Fruit fly (Drosophila melanogaster) whole organism, embryonic: ENCODE results near the gene CG10252.

ENCODE experiments used
- ATbp ChIP-seq: fragments of 200-800 bp; sonication (Bioruptor generic); optimal IDR thresholded peaks from 2 replicates; lab custom pipeline; 2017; ENCODE audit warnings: missing biosample characterization, mild to moderate bottlenecking, missing genetic modification characterization, missing genetic modification reagents
- Aef1 ChIP-seq: fragments of 200-800 bp; sonication (Bioruptor generic); IDR thresholded peaks from 3 replicates; pipeline ENCODE4 v1.3.6; 2022; ENCODE audit warnings: missing biosample characterization, missing genetic modification characterization
- Atf-2 ChIP-seq: fragments of 200-800 bp; sonication (Bioruptor generic); optimal IDR thresholded peaks from 2 replicates; lab custom pipeline; 2016; ENCODE audit warnings: missing biosample characterization, missing genetic modification characterization
- B-H1 ChIP-seq: fragments of 200-800 bp; sonication (Bioruptor generic); IDR thresholded peaks from 3 replicates; pipeline ENCODE4 v1.3.6; 2022; ENCODE audit warnings: missing biosample characterization, missing genetic modification characterization
- Bdp1 ChIP-seq: fragments of 200-800 bp; sonication (Bioruptor generic); optimal IDR thresholded peaks from 3 replicates; lab custom pipeline; 2016; ENCODE audit warnings: missing biosample characterization, missing genetic modification characterization
- Bteb2 ChIP-seq: fragments of 200-800 bp; sonication (Bioruptor generic); optimal IDR thresholded peaks from 2 replicates; lab custom pipeline; 2016; ENCODE audit warnings: missing biosample characterization, missing genetic modification characterization
- C15 ChIP-seq: fragments of 200-800 bp; sonication (Bioruptor generic); IDR thresholded peaks from 3 replicates; pipeline ENCODE4 v1.3.6; 2022; ENCODE audit warnings: missing biosample characterization, missing genetic modification characterization
- CG10274 ChIP-seq: fragments of 200-800 bp; sonication (Bioruptor generic); optimal IDR thresholded peaks from 3 replicates; lab custom pipeline; 2017; ENCODE audit warnings: missing biosample characterization, mild to moderate bottlenecking, missing genetic modification characterization
- CG10543 ChIP-seq: fragments of 200-800 bp; sonication (Bioruptor generic); optimal IDR thresholded peaks from 3 replicates; lab custom pipeline; 2017; ENCODE audit warnings: missing biosample characterization, mild to moderate bottlenecking, missing genetic modification characterization, moderate library complexity
- CG11456 ChIP-seq: fragments of 200-800 bp; sonication (Bioruptor generic); IDR thresholded peaks from 3 replicates; pipeline ENCODE4 v1.3.6; 2022; ENCODE audit warnings: missing biosample characterization, missing genetic modification characterization
- CG11695 ChIP-seq: fragments of 200-800 bp; sonication (Bioruptor generic); IDR thresholded peaks from 3 replicates; pipeline ENCODE4 v1.3.6; 2022; ENCODE audit warnings: missing biosample characterization, missing genetic modification characterization
- CG11696 ChIP-seq: fragments of 200-800 bp; sonication (Bioruptor generic); IDR thresholded peaks from 2 replicates; pipeline ENCODE4 v1.3.6; 2022; ENCODE audit warnings: missing biosample characterization, missing genetic modification characterization
- CG11723 ChIP-seq: fragments of 200-800 bp; sonication (Bioruptor generic); optimal IDR thresholded peaks from 2 replicates; lab custom pipeline; 2017; ENCODE audit warnings: missing biosample characterization, mild to moderate bottlenecking, missing genetic modification characterization
- CG12391 ChIP-seq: fragments of 200-800 bp; sonication (Bioruptor generic); optimal IDR thresholded peaks from 3 replicates; lab custom pipeline; 2018; ENCODE audit warnings: missing biosample characterization, mild to moderate bottlenecking, missing genetic modification characterization, moderate library complexity
- CG17912 ChIP-seq: fragments of 200-800 bp; sonication (Bioruptor generic); optimal IDR thresholded peaks from 2 replicates; lab custom pipeline; 2018; ENCODE audit warnings: missing biosample characterization, mild to moderate bottlenecking, missing genetic modification characterization
- CG1832 ChIP-seq: fragments of 200-800 bp; sonication (Bioruptor generic); optimal IDR thresholded peaks from 2 replicates; lab custom pipeline; 2017; ENCODE audit warnings: missing biosample characterization, mild to moderate bottlenecking, missing genetic modification characterization, inconsistent platforms
- CG2120 ChIP-seq: fragments of 200-800 bp; sonication (Bioruptor generic); optimal IDR thresholded peaks from 3 replicates; lab custom pipeline; 2016; ENCODE audit warnings: missing biosample characterization, missing genetic modification characterization
- CG30431 ChIP-seq: fragments of 200-800 bp; sonication (Bioruptor generic); optimal IDR thresholded peaks from 2 replicates; lab custom pipeline; 2017; ENCODE audit warnings: missing biosample characterization, missing genetic modification characterization
- CG31224 ChIP-seq: fragments of 200-800 bp; sonication (Bioruptor generic); IDR thresholded peaks from 2 replicates; pipeline ENCODE4 v1.3.6; 2022; ENCODE audit warnings: missing biosample characterization, missing genetic modification characterization
- CG3847 ChIP-seq: fragments of 200-800 bp; sonication (Bioruptor generic); IDR thresholded peaks from 2 replicates; pipeline ENCODE4 v1.3.6; 2022; ENCODE audit warnings: missing biosample characterization, missing genetic modification characterization
- CG5180 ChIP-seq: fragments of 200-800 bp; sonication (Bioruptor generic); optimal IDR thresholded peaks from 3 replicates; lab custom pipeline; 2017; ENCODE audit warnings: missing biosample characterization, missing genetic modification characterization, mild to moderate bottlenecking, moderate library complexity, missing genetic modification reagents
- CG8359 ChIP-seq: fragments of 200-800 bp; sonication (Bioruptor generic); optimal IDR thresholded peaks from 2 replicates; lab custom pipeline; 2017; ENCODE audit warnings: missing biosample characterization, mild to moderate bottlenecking, missing genetic modification characterization, borderline replicate concordance
- GATAe ChIP-seq: fragments of 200-800 bp; sonication (Bioruptor generic); conservative IDR thresholded peaks from 2 replicates; pipeline ENCODE4 v1.3.6; 2022; ENCODE audit warnings: missing biosample characterization, missing genetic modification characterization
- Gsc ChIP-seq: fragments of 200-800 bp; sonication (Bioruptor generic); IDR thresholded peaks from 2 replicates; pipeline ENCODE4 v1.3.6; 2022; ENCODE audit warnings: missing biosample characterization, missing genetic modification characterization
- Mad ChIP-seq: fragments of 200-800 bp; sonication (Bioruptor generic); optimal IDR thresholded peaks from 2 replicates; lab custom pipeline; 2016; ENCODE audit warnings: missing biosample characterization, missing genetic modification characterization
- Med ChIP-seq: fragments of 200-800 bp; sonication (Bioruptor generic); peaks from one replicate; lab custom pipeline; 2016; ENCODE audit warnings: missing biosample characterization, missing genetic modification characterization, mild to moderate bottlenecking, inconsistent platforms, moderate library complexity
- Myb ChIP-seq: fragments of 200-800 bp; sonication (Bioruptor generic); optimal IDR thresholded peaks from 2 replicates; lab custom pipeline; 2016; ENCODE audit warnings: missing biosample characterization, missing genetic modification characterization
- NC2β ChIP-seq: fragments of 200-800 bp; sonication (Bioruptor generic); optimal IDR thresholded peaks from 2 replicates; lab custom pipeline; 2016; ENCODE audit warnings: missing biosample characterization, missing genetic modification characterization
- Oaz ChIP-seq: fragments of 200-800 bp; sonication (Bioruptor generic); IDR thresholded peaks from 2 replicates; pipeline ENCODE4 v1.3.6; 2022; ENCODE audit warnings: missing biosample characterization, missing genetic modification characterization
- Ravus ChIP-seq: fragments of 200-800 bp; sonication (Bioruptor generic); IDR thresholded peaks from 2 replicates; pipeline ENCODE4 v1.3.6; 2022; ENCODE audit warnings: missing biosample characterization, missing genetic modification characterization
- Spps ChIP-seq: fragments of 200-800 bp; sonication (Bioruptor generic); optimal IDR thresholded peaks from 2 replicates; lab custom pipeline; 2018; ENCODE audit warnings: missing biosample characterization, mild to moderate bottlenecking, missing genetic modification characterization
- TFAM ChIP-seq: fragments of 200-800 bp; sonication (Bioruptor generic); optimal IDR thresholded peaks from 2 replicates; lab custom pipeline; 2017; ENCODE audit warnings: missing biosample characterization, missing genetic modification characterization, inconsistent platforms
- ac ChIP-seq: fragments of 200-800 bp; sonication (Bioruptor generic); optimal IDR thresholded peaks from 3 replicates; lab custom pipeline; 2017; ENCODE audit warnings: missing biosample characterization, mild to moderate bottlenecking, missing genetic modification characterization
- ap ChIP-seq: fragments of 200-800 bp; sonication (Bioruptor generic); IDR thresholded peaks from 2 replicates; pipeline ENCODE4 v1.3.6; 2022; ENCODE audit warnings: missing biosample characterization, missing genetic modification characterization
- caup ChIP-seq: fragments of 200-800 bp; sonication (Bioruptor generic); optimal IDR thresholded peaks from 3 replicates; lab custom pipeline; 2017; ENCODE audit warnings: missing biosample characterization, mild to moderate bottlenecking, missing genetic modification characterization, moderate library complexity; ENCODE audit not compliant: severe bottlenecking
- crol ChIP-seq: fragments of 200-800 bp; sonication (Bioruptor generic); IDR thresholded peaks from 2 replicates; pipeline ENCODE4 v1.3.6; 2022; ENCODE audit warnings: missing biosample characterization, missing genetic modification characterization
- fd102C ChIP-seq: fragments of 200-800 bp; sonication (Bioruptor generic); optimal IDR thresholded peaks from 2 replicates; lab custom pipeline; 2018; ENCODE audit warnings: missing biosample characterization, mild to moderate bottlenecking, missing genetic modification characterization, moderate library complexity
- fd3F ChIP-seq: fragments of 200-800 bp; sonication (Bioruptor generic); optimal IDR thresholded peaks from 2 replicates; lab custom pipeline; 2018; ENCODE audit warnings: missing biosample characterization, mild to moderate bottlenecking, missing genetic modification characterization, moderate library complexity
- gfzf ChIP-seq: fragments of 200-800 bp; sonication (Bioruptor generic); optimal IDR thresholded peaks from 2 replicates; lab custom pipeline; 2016; ENCODE audit warnings: missing biosample characterization, mild to moderate bottlenecking, missing genetic modification characterization, moderate library complexity
- gsb-n ChIP-seq: fragments of 200-800 bp; sonication (Bioruptor generic); optimal IDR thresholded peaks from 3 replicates; lab custom pipeline; 2018; ENCODE audit warnings: missing biosample characterization, mild to moderate bottlenecking, missing genetic modification characterization
- mirr ChIP-seq: fragments of 200-800 bp; sonication (Bioruptor generic); optimal IDR thresholded peaks from 3 replicates; lab custom pipeline; 2018; ENCODE audit warnings: missing biosample characterization, mild to moderate bottlenecking, missing genetic modification characterization
- nmo ChIP-seq: fragments of 200-800 bp; sonication (Bioruptor generic); optimal IDR thresholded peaks from 2 replicates; lab custom pipeline; 2018; ENCODE audit warnings: missing biosample characterization, mild to moderate bottlenecking, missing genetic modification characterization, moderate library complexity
- pfk ChIP-seq: fragments of 200-800 bp; sonication (Bioruptor generic); optimal IDR thresholded peaks from 2 replicates; lab custom pipeline; 2018; ENCODE audit warnings: missing biosample characterization, mild to moderate bottlenecking, missing genetic modification characterization, moderate library complexity
- pho ChIP-seq: fragments of 200-800 bp; sonication (Bioruptor generic); optimal IDR thresholded peaks from 2 replicates; lab custom pipeline; 2016; ENCODE audit warnings: missing biosample characterization, missing genetic modification characterization
- pum ChIP-seq: fragments of 200-800 bp; sonication (Bioruptor generic); optimal IDR thresholded peaks from 2 replicates; lab custom pipeline; 2016; ENCODE audit warnings: missing biosample characterization, missing genetic modification characterization
- repo ChIP-seq: fragments of 200-800 bp; sonication (Bioruptor generic); optimal IDR thresholded peaks from 2 replicates; lab custom pipeline; 2016; ENCODE audit warnings: missing biosample characterization, missing genetic modification characterization
- sc ChIP-seq, 3 experiments: fragments of >200 bp in 2 of 3; fragments of 200-800 bp in 1 of 3; sonication (Bioruptor generic) in 1 of 3; optimal IDR thresholded peaks; 2 replicates in 2 of 3; 3 replicates in 1 of 3; lab custom pipeline; 2017; ENCODE audit warnings: mild to moderate bottlenecking in 1 of 3, missing biosample characterization in 1 of 3, missing genetic modification characterization in 1 of 3, missing genetic modification reagents in 1 of 3
- schlank ChIP-seq: fragments of 200-800 bp; sonication (Bioruptor generic); optimal IDR thresholded peaks from 2 replicates; lab custom pipeline; 2018; ENCODE audit warnings: missing biosample characterization, mild to moderate bottlenecking, missing genetic modification characterization
- sisA ChIP-seq: fragments of 200-800 bp; sonication (Bioruptor generic); IDR thresholded peaks from 2 replicates; pipeline ENCODE4 v1.3.6; 2022; ENCODE audit warnings: missing biosample characterization, missing genetic modification characterization
- tgo ChIP-seq: fragments of 200-800 bp; sonication (Bioruptor generic); IDR thresholded peaks from 3 replicates; pipeline ENCODE4 v1.3.6; 2022; ENCODE audit warnings: missing biosample characterization, missing genetic modification characterization
- wek ChIP-seq: fragments of 200-800 bp; sonication (Bioruptor generic); optimal IDR thresholded peaks from 3 replicates; lab custom pipeline; 2018; ENCODE audit warnings: missing biosample characterization, mild to moderate bottlenecking, missing genetic modification characterization, moderate library complexity

Gene CG10252

dm6 chr3R:23729066-23729465 lies 33.0 kb upstream of the CG10252 start (continued):
- TF ChIP-seq TFAM (no peak), ap (GFP tag; lab: Robert Waterston, UW) (no peak), CG11696 (no peak), GATAe (GFP tag; lab: Robert Waterston, UW) (no peak), CG31224 (GFP tag; lab: Robert Waterston, UW) (no peak), wek (peak; percentile 62), CG30431 (GFP tag; lab: Kevin White, UChicago) (no peak), CG3847 (GFP tag; lab: Robert Waterston, UW) (no peak), ATbp (peak; percentile 54), ac (GFP tag; lab: Kevin White, UChicago) (no peak), Spps (tag; lab: Kevin White, UChicago) (no peak), fd102C (GFP tag; lab: Kevin White, UChicago) (no peak), sisA (no peak), Aef1 (GFP tag; lab: Robert Waterston, UW) (no peak), CG10274 (GFP tag; lab: Kevin White, UChicago) (peak; percentile 4), CG1832 (GFP tag; lab: Kevin White, UChicago) (no peak), Med (peak; percentile 87), repo (GFP tag; lab: Kevin White, UChicago) (no peak), CG12391 (tag; lab: Kevin White, UChicago) (no peak), CG8359 (no peak), CG17912 (no peak), pfk (GFP tag; lab: Kevin White, UChicago) (peak; percentile 69), nmo (GFP tag; lab: Kevin White, UChicago) (no peak), mirr (GFP tag; lab: Kevin White, UChicago) (peak; percentile 89), pho (GFP tag; lab: Kevin White, UChicago) (peak; percentile 52), CG2120 (GFP tag; lab: Kevin White, UChicago) (peak; percentile 46), CG10543 (GFP tag; lab: Kevin White, UChicago) (peak; percentile 89), gfzf (GFP tag; lab: Kevin White, UChicago) (no peak), caup (peak; percentile 78), NC2β (GFP tag; lab: Kevin White, UChicago) (no peak), Atf-2 (GFP tag; lab: Kevin White, UChicago) (no peak), fd3F (peak; percentile 13), pum (no peak), Gsc (no peak), CG11723 (GFP tag; lab: Kevin White, UChicago) (no peak), gsb-n (no peak), C15 (GFP tag; lab: Robert Waterston, UW) (no peak), Myb (GFP tag; lab: Kevin White, UChicago) (no peak), CG11456 (no peak; the same call in 2 of the 3 replicates), sc (optimal IDR thresholded peaks at IDR 0.05; lab: Kevin White, UChicago) (no peak), sc (GFP tag; optimal IDR thresholded peaks at IDR 0.05; lab: Kevin White, UChicago) (no peak), CG5180 (GFP tag; lab: Kevin White, UChicago) (peak; percentile 3), B-H1 (GFP tag; lab: Robert Waterston, UW) (no peak), Bteb2 (no peak), crol (no peak), Oaz (GFP tag; lab: Robert Waterston, UW) (no peak), CG11695 (GFP tag; lab: Robert Waterston, UW) (0 out of 3 replicates have a peak, but pooled peaks have one; percentile 8), tgo (GFP tag; lab: Robert Waterston, UW) (no peak), Mad (no peak), Ravus (no peak), schlank (peak; percentile 75), Bdp1 (GFP tag; lab: Kevin White, UChicago) (peak; percentile 16)
